Fruit fly (Drosophila melanogaster) whole organism, adult: ENCODE data around the gene Dhc98D.

Experiments
- CG12768 ChIP-seq: fragments of 200-800 bp; sonication (Bioruptor generic); optimal IDR thresholded peaks from 2 replicates; lab custom pipeline; 2017; ENCODE audit warnings: missing biosample characterization, missing genetic modification characterization, mild to moderate bottlenecking, moderate library complexity, missing genetic modification reagents
- CG33017 ChIP-seq: fragments of 200-800 bp; sonication (Bioruptor generic); optimal IDR thresholded peaks from 2 replicates; lab custom pipeline; 2018; ENCODE audit warnings: missing biosample characterization, mild to moderate bottlenecking, missing genetic modification characterization, moderate library complexity
- CG7101 ChIP-seq: fragments of 200-800 bp; sonication (Bioruptor generic); optimal IDR thresholded peaks from 2 replicates; lab custom pipeline; 2018; ENCODE audit warnings: missing biosample characterization, mild to moderate bottlenecking, missing genetic modification characterization, moderate library complexity
- Clk ChIP-seq: fragments of 200-800 bp; sonication (Bioruptor generic); optimal IDR thresholded peaks from 2 replicates; lab custom pipeline; 2017; ENCODE audit warnings: missing biosample characterization, missing genetic modification characterization
- Hr96 ChIP-seq: fragments of 200-800 bp; sonication (Bioruptor generic); optimal IDR thresholded peaks from 2 replicates; lab custom pipeline; 2016; ENCODE audit warnings: missing biosample characterization, missing genetic modification characterization
- bab1 ChIP-seq: fragments of 200-800 bp; sonication (Bioruptor generic); optimal IDR thresholded peaks from 3 replicates; lab custom pipeline; 2019; ENCODE audit warnings: missing biosample characterization, mild to moderate bottlenecking, missing genetic modification characterization, moderate library complexity
- kay ChIP-seq: fragments of 200-800 bp; sonication (Bioruptor generic); peaks from one replicate; lab custom pipeline; 2016; ENCODE audit warnings: missing biosample characterization, missing genetic modification characterization, borderline replicate concordance
- ovo ChIP-seq: fragments of 200-800 bp; sonication (Bioruptor generic); optimal IDR thresholded peaks from 2 replicates; lab custom pipeline; 2016; ENCODE audit warnings: missing biosample characterization, missing genetic modification characterization
- pad ChIP-seq: fragments of 200-800 bp; sonication (Bioruptor generic); optimal IDR thresholded peaks from 3 replicates; lab custom pipeline; 2017; ENCODE audit warnings: missing biosample characterization, missing genetic modification characterization, mild to moderate bottlenecking, moderate library complexity, missing genetic modification reagents
- tj ChIP-seq: fragments of 200-800 bp; sonication (Bioruptor generic); optimal IDR thresholded peaks from 3 replicates; lab custom pipeline; 2017; ENCODE audit warnings: missing biosample characterization, mild to moderate bottlenecking, missing genetic modification characterization, moderate library complexity

dm6 chr3R:28547129-28547753, 60.5 kb downstream of the Dhc98D start:
- TF ChIP-seq Hr96 (GFP tag; lab: Kevin White, UChicago), result no peak
- no peak for TF ChIP-seq Clk (GFP tag; lab: Kevin White, UChicago)
- no peak for TF ChIP-seq ovo
- no peak for TF ChIP-seq bab1
- TF ChIP-seq kay, result no peak
- no peak for TF ChIP-seq tj (GFP tag; lab: Kevin White, UChicago)
- no peak for TF ChIP-seq pad (GFP tag; lab: Kevin White, UChicago)
- no peak for TF ChIP-seq CG7101 (tag; lab: Kevin White, UChicago)
- TF ChIP-seq CG12768 (GFP tag; lab: Kevin White, UChicago), result no peak
- no peak for TF ChIP-seq CG33017
